Fruit fly (Drosophila melanogaster): Measurements from ENCODE around the gene CG43179.
A peak's percentile ranks its signal among the peaks of the same experiment; 100 is the strongest.

Gene CG43179

dm6 chr3R:14288669-14289383, 32.9 kb downstream of the CG43179 start, which contains the start of gene red:
Gene red (plus strand): TSS chr3R:14289071.
- TF ChIP-seq tai (GFP tag; optimal IDR thresholded peaks at IDR 0.05) (peak; percentile 11), dl (GFP tag; optimal IDR thresholded peaks at IDR 0.05; ENCODE audit: insufficient read depth in 1 of 2, partially characterized antibody in 2 of 2) (peak; percentile 65 to 77), jim (GFP tag; optimal IDR thresholded peaks at IDR 0.05) (peak; percentile 48), usp (GFP tag; optimal IDR thresholded peaks at IDR 0.05) (no peak), br (GFP tag; optimal IDR thresholded peaks at IDR 0.05) (peak; percentile 13), dmrt93B (GFP tag; optimal IDR thresholded peaks at IDR 0.05) (no peak), foxo (GFP tag; optimal IDR thresholded peaks at IDR 0.05) (peak in 1 of 2 experiments; percentile 55), Hnf4 (GFP tag; optimal IDR thresholded peaks at IDR 0.05) (peak; percentile 38), Mio (GFP tag; optimal IDR thresholded peaks at IDR 0.05) (no peak), lola (GFP tag; optimal IDR thresholded peaks at IDR 0.05) (no peak), ey (GFP tag; optimal IDR thresholded peaks at IDR 0.05) (peak; percentile 45), Rel (GFP tag; optimal IDR thresholded peaks at IDR 0.05) (no peak), Rel (tag; optimal IDR thresholded peaks at IDR 0.05) (peak; percentile 35), h (GFP tag; optimal IDR thresholded peaks at IDR 0.05) (peak; percentile 61), Dfd (GFP tag; optimal IDR thresholded peaks at IDR 0.05) (no peak), HLH106 (tag; optimal IDR thresholded peaks at IDR 0.05) (peak; percentile 43), dsf (GFP tag; optimal IDR thresholded peaks at IDR 0.05; ENCODE audit: borderline replicate concordance) (no peak), psq (GFP tag; optimal IDR thresholded peaks at IDR 0.05) (peak; percentile 50), Dif (GFP tag; optimal IDR thresholded peaks at IDR 0.05; ENCODE audit: partially characterized antibody) (peak; percentile 92), OdsH (GFP tag; optimal IDR thresholded peaks at IDR 0.05) (peak; percentile 50), rgr (GFP tag; optimal IDR thresholded peaks at IDR 0.05) (peak; percentile 60), CG32264 (GFP tag; optimal IDR thresholded peaks at IDR 0.05) (no peak), Sp1 (GFP tag; optimal IDR thresholded peaks at IDR 0.05) (peak; percentile 18), Hr78 (GFP tag; optimal IDR thresholded peaks at IDR 0.05) (no peak), Vsx2 (GFP tag; optimal IDR thresholded peaks at IDR 0.05; ENCODE audit: partially characterized antibody) (peak; percentile 38), woc (GFP tag; optimal IDR thresholded peaks at IDR 0.05) (peak; percentile 14), GATAd (GFP tag; optimal IDR thresholded peaks at IDR 0.05) (no peak), Abd-B (GFP tag; optimal IDR thresholded peaks at IDR 0.05) (no peak), fru (GFP tag; optimal IDR thresholded peaks at IDR 0.05) (peak; percentile 86), Hr83 (GFP tag; optimal IDR thresholded peaks at IDR 0.05; ENCODE audit: poor library complexity, severe bottlenecking) (peak; percentile 82), sage (GFP tag; optimal IDR thresholded peaks at IDR 0.05) (peak; percentile 45), CrebA (GFP tag; optimal IDR thresholded peaks at IDR 0.05; ENCODE audit: borderline replicate concordance) (peak; percentile 62), CG9705 (GFP tag; optimal IDR thresholded peaks at IDR 0.05) (no peak), Jra (GFP tag; optimal IDR thresholded peaks at IDR 0.05) (peak; percentile 41), Myc (optimal IDR thresholded peaks at IDR 0.05) (no peak), sv (GFP tag; optimal IDR thresholded peaks at IDR 0.05) (peak; percentile 39), N (GFP tag; optimal IDR thresholded peaks at IDR 0.05) (no peak), brk (GFP tag; optimal IDR thresholded peaks at IDR 0.05) (peak; percentile 57), pan (optimal IDR thresholded peaks at IDR 0.05) (no peak)

DNA sequence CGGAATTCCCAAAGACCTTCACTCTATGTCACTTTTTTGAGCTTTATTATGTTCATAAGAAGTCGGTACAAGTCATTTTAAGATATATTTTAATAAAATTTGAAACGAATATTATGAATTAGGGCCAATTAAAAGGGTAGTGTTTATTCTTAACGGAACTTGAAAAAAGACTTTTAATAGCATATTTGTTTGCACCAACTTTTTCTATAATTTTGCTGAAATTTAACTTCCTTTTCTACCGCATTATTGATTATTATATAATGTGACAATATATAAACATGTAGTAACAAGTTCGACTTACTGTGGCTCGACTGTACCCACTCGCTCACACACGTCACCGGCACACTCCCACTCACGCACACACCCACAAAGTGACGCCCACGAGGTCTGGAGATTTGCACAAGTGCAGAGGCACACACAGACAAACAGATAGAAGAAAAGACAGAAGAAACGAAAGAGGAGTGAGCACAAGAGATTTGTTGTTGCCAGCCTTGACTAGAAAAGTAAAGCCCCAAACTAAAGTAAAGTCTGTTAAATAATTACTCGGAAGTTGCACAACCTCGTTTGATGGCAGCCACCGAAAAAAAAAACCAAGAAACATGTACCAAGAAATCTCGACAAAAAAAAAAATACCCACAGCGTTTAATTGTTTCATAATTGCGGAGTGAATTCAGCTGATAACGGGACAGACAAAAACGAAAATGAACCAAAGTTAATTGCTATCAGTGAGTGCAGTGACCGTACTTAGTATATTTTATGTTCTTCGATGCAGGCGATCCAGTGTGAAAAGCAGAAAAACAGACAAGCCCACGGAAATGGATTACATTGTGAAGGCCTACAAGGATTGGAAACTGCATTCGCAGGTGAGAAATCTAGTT, 34.3 kb downstream of the CG43179 start:
- TF ChIP-seq GATAd (GFP tag; optimal IDR thresholded peaks at IDR 0.05) (no peak), psq (GFP tag; optimal IDR thresholded peaks at IDR 0.05) (peak; percentile 36), Myc (optimal IDR thresholded peaks at IDR 0.05) (no peak), ey (GFP tag; optimal IDR thresholded peaks at IDR 0.05) (peak; percentile 27), Sp1 (GFP tag; optimal IDR thresholded peaks at IDR 0.05) (peak; percentile 30), CrebA (GFP tag; optimal IDR thresholded peaks at IDR 0.05; ENCODE audit: borderline replicate concordance) (no peak), rgr (GFP tag; optimal IDR thresholded peaks at IDR 0.05) (peak; percentile 22), Dif (GFP tag; optimal IDR thresholded peaks at IDR 0.05; ENCODE audit: partially characterized antibody) (no peak), HLH106 (tag; optimal IDR thresholded peaks at IDR 0.05) (peak; percentile 46), jim (GFP tag; optimal IDR thresholded peaks at IDR 0.05) (no peak), sv (GFP tag; optimal IDR thresholded peaks at IDR 0.05) (no peak), Hr83 (GFP tag; optimal IDR thresholded peaks at IDR 0.05; ENCODE audit: poor library complexity, severe bottlenecking) (peak; percentile 11), pan (optimal IDR thresholded peaks at IDR 0.05) (no peak), Mio (GFP tag; optimal IDR thresholded peaks at IDR 0.05) (no peak), lola (GFP tag; optimal IDR thresholded peaks at IDR 0.05) (no peak), N (GFP tag; optimal IDR thresholded peaks at IDR 0.05) (no peak), Abd-B (GFP tag; optimal IDR thresholded peaks at IDR 0.05) (no peak), brk (GFP tag; optimal IDR thresholded peaks at IDR 0.05) (no peak), Hr78 (GFP tag; optimal IDR thresholded peaks at IDR 0.05) (no peak), usp (GFP tag; optimal IDR thresholded peaks at IDR 0.05) (no peak), br (GFP tag; optimal IDR thresholded peaks at IDR 0.05) (peak; percentile 21), Vsx2 (GFP tag; optimal IDR thresholded peaks at IDR 0.05; ENCODE audit: partially characterized antibody) (no peak), fru (GFP tag; optimal IDR thresholded peaks at IDR 0.05) (peak; percentile 54), Jra (GFP tag; optimal IDR thresholded peaks at IDR 0.05) (no peak), sage (GFP tag; optimal IDR thresholded peaks at IDR 0.05) (no peak), dmrt93B (GFP tag; optimal IDR thresholded peaks at IDR 0.05) (peak; percentile 29), foxo (GFP tag; optimal IDR thresholded peaks at IDR 0.05) (peak in 1 of 2 experiments; percentile 57), woc (GFP tag; optimal IDR thresholded peaks at IDR 0.05) (peak; percentile 38), Rel (GFP tag; optimal IDR thresholded peaks at IDR 0.05) (no peak), Rel (tag; optimal IDR thresholded peaks at IDR 0.05) (peak; percentile 84), dsf (GFP tag; optimal IDR thresholded peaks at IDR 0.05; ENCODE audit: borderline replicate concordance) (no peak), OdsH (GFP tag; optimal IDR thresholded peaks at IDR 0.05) (peak; percentile 57), h (GFP tag; optimal IDR thresholded peaks at IDR 0.05) (peak; percentile 69), tai (GFP tag; optimal IDR thresholded peaks at IDR 0.05) (no peak)
